Fruit fly (Drosophila melanogaster) whole organism, wandering third instar larva: Measurements from ENCODE around the gene CG34148.

ENCODE experiments used
- Dfd ChIP-seq: fragments of >200 bp; optimal IDR thresholded peaks from 2 replicates; lab custom pipeline; 2017; ENCODE audit warnings: missing biosample characterization, missing genetic modification characterization
- GATAd ChIP-seq: sonication (Bioruptor generic); optimal IDR thresholded peaks from 2 replicates; lab custom pipeline; 2016; ENCODE audit warnings: missing biosample characterization, missing genetic modification characterization
- Hr83 ChIP-seq: fragments of 200-300 bp; sonication (Bioruptor generic); optimal IDR thresholded peaks from 2 replicates; lab custom pipeline; 2016; ENCODE audit warnings: missing biosample characterization, mild to moderate bottlenecking, missing genetic modification characterization, moderate library complexity; ENCODE audit not compliant: poor library complexity, severe bottlenecking
- Mio ChIP-seq: sonication (Bioruptor generic); optimal IDR thresholded peaks from 2 replicates; lab custom pipeline; 2016; ENCODE audit warnings: missing biosample characterization, missing genetic modification characterization
- N ChIP-seq: fragments of >200 bp; optimal IDR thresholded peaks from 2 replicates; lab custom pipeline; 2018; ENCODE audit warnings: missing biosample characterization, missing external identifiers, missing genetic modification characterization
- OdsH ChIP-seq: fragments of 200-800 bp; sonication (Bioruptor generic); optimal IDR thresholded peaks from 2 replicates; lab custom pipeline; 2016; ENCODE audit warnings: missing biosample characterization, mild to moderate bottlenecking, missing genetic modification characterization
- dl ChIP-seq, 2 experiments: fragments of 175-275, 200-275 bp in 1 of 2; fragments of 200-275 bp in 1 of 2; sonication (Bioruptor generic); optimal IDR thresholded peaks; lab custom pipeline; 2018; ENCODE audit warnings: mild to moderate bottlenecking in 2 of 2, missing biosample characterization in 2 of 2, missing genetic modification characterization in 2 of 2, moderate library complexity in 2 of 2; ENCODE audit not compliant: partially characterized antibody in 2 of 2, insufficient read depth in 1 of 2
- foxo ChIP-seq, 2 experiments: fragments of 200-800 bp; sonication (Bioruptor generic); optimal IDR thresholded peaks; 2 replicates in 1 of 2; 3 replicates in 1 of 2; lab custom pipeline; 2016 to 2017; ENCODE audit warnings: missing biosample characterization in 2 of 2, missing genetic modification characterization in 2 of 2
- fru ChIP-seq: fragments of 200-800 bp; sonication (Bioruptor generic); optimal IDR thresholded peaks from 3 replicates; lab custom pipeline; 2016; ENCODE audit warnings: missing biosample characterization, mild to moderate bottlenecking, missing genetic modification characterization
- lola ChIP-seq: fragments of >200 bp; optimal IDR thresholded peaks from 2 replicates; lab custom pipeline; 2017; ENCODE audit warnings: missing biosample characterization, missing genetic modification characterization
- pan ChIP-seq: fragments of >200 bp; optimal IDR thresholded peaks from 2 replicates; lab custom pipeline; 2017
- sage ChIP-seq: fragments of 200-800 bp; sonication (Bioruptor generic); optimal IDR thresholded peaks from 2 replicates; lab custom pipeline; 2016; ENCODE audit warnings: missing biosample characterization, mild to moderate bottlenecking, missing genetic modification characterization
- usp ChIP-seq: fragments of >200 bp; optimal IDR thresholded peaks from 2 replicates; lab custom pipeline; 2017; ENCODE audit warnings: missing biosample characterization, missing genetic modification characterization

dm6 chr3R:21836614-21837013 lies 41.9 kb downstream of the CG34148 start:
- TF ChIP-seq lola = no peak
- TF ChIP-seq pan = no peak
- no peak for TF ChIP-seq dl (GFP tag; optimal IDR thresholded peaks at IDR 0.05; lab: Kevin White, UChicago; ENCODE audit: insufficient read depth in 1 of 2, partially characterized antibody in 2 of 2)
- TF ChIP-seq Mio = no peak
- no peak for TF ChIP-seq OdsH
- no peak for TF ChIP-seq usp (GFP tag; lab: Kevin White, UChicago)
- no peak for TF ChIP-seq foxo (GFP tag; optimal IDR thresholded peaks at IDR 0.05; lab: Kevin White, UChicago)
- TF ChIP-seq fru (GFP tag; lab: Kevin White, UChicago) = no peak
- no peak for TF ChIP-seq GATAd (GFP tag; lab: Kevin White, UChicago)
- no peak for TF ChIP-seq sage (GFP tag; lab: Kevin White, UChicago)
- TF ChIP-seq Hr83 (GFP tag; lab: Kevin White, UChicago) = no peak
- TF ChIP-seq N (GFP tag; lab: Kevin White, UChicago) = no peak
- no peak for TF ChIP-seq Dfd (GFP tag; lab: Kevin White, UChicago)
